Worm (Caenorhabditis elegans): Measurements from ENCODE around the gene Y32B12B.4.

Gene Y32B12B.4

DNA sequence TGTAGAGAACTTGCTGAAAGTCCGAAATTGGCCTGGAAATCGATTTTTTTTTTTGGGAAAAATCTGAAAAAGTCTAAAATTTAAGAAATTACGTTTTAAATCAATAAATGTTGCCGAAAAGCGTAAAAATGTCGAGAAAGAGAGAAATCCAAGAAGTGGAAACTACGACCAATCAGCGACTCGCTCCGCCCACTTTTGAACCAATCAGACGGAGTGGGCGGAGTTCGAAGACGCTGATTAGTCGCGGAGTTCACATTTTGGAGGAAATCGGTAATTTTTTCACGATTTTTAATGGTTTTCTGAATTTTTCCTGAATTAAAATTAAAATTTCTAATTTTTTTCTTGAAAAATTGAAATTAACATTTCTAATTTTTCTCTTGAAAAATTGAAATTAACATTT is 13.5 kb upstream of the Y32B12B.4 start:
- TF ChIP-seq elt-3 (tag; optimal IDR thresholded peaks at IDR 0.05), result no peak
- TF ChIP-seq gmeb-1 (tag; optimal IDR thresholded peaks at IDR 0.05), result no peak
- TF ChIP-seq nhr-12 (tag; optimal IDR thresholded peaks at IDR 0.05), result no peak

DNA sequence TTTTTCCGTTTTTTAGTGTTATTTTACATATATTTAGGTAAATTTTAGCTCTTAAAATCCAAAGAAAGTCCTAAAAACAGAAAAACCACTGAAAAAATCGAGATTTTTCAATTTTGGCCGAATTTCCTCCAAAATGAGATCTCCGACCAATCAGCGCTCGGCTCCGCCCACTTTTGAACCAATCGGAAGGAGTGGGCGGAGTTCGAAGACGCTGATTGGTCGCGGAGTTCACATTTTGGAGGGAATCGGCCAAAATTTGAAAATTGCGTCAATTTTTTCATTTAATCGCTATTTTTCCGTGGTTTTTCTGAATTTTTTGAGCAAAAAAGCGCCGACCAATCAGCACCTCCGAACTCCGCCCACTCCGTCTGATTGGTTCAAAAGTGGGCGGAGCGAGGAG is 12.5 kb upstream of the Y32B12B.4 start:
- TF ChIP-seq nhr-23 (tag; optimal IDR thresholded peaks at IDR 0.05) (no peak), nhr-129 (tag; optimal IDR thresholded peaks at IDR 0.05) (no peak), nhr-77 (tag; optimal IDR thresholded peaks at IDR 0.05) (no peak), elt-1 (tag; optimal IDR thresholded peaks at IDR 0.05) (no peak), nhr-21 (tag; optimal IDR thresholded peaks at IDR 0.05) (no peak), ceh-82 (tag; optimal IDR thresholded peaks at IDR 0.05) (no peak), blmp-1 (tag; optimal IDR thresholded peaks at IDR 0.05; ENCODE audit: insufficient read depth) (no peak)

DNA sequence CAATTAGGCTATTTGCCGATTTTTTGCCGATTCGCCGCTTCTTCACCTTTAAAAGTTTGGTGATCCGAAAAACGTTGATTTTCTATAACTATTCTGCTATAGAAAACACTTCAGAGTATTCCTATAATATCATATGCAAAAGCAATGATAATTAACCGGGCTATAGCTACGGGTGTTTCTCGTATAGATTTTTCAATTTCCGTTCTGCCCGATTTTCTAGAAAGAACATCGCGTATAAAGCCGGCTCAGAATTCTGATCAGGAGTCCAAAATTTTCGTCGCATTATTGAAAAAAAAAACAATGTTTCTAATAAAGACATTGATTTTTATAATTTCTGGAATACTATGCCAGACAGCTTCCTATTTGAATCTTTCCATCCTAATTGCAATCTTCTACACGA is 2.4 kb upstream of the Y32B12B.4 start, which contains the start of gene srbc-65:
Gene srbc-65, plus strand, starts transcription at position 301 of the 400 bp plus-strand sequence.
- no peak for TF ChIP-seq nhr-129 (tag; optimal IDR thresholded peaks at IDR 0.05)
- no peak for TF ChIP-seq lin-13 (GFP tag; optimal IDR thresholded peaks at IDR 0.05)
- no peak for TF ChIP-seq elt-3 (tag; optimal IDR thresholded peaks at IDR 0.05)
- no peak for TF ChIP-seq sem-4 (tag; optimal IDR thresholded peaks at IDR 0.05)
- no peak for TF ChIP-seq Y55F3AM.14 (GFP tag; optimal IDR thresholded peaks at IDR 0.05)
- no peak for TF ChIP-seq R02D3.7 (tag; optimal IDR thresholded peaks at IDR 0.05)
- TF ChIP-seq ceh-16 (tag; optimal IDR thresholded peaks at IDR 0.05), result no peak
- TF ChIP-seq ceh-82 (tag; optimal IDR thresholded peaks at IDR 0.05), result no peak

DNA sequence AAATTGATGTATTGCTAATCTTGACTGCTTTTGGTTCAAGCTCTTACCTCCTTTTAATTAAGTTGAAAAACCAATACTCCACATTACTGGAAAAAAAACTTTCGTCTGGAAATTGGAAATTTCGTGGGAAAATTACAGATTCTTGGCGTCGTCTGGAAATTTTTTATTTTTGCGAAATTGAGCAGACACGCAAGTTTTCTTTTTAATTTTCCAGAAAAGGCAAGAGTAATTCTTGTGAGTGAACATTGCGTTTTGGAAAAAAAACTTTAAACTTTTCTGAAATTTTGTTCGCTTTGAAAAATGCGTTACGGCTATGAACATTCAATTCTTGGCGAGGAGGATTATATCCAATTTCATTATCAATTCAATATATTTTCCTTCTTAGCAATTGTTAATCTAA is 12.5 kb downstream of the Y32B12B.4 start, which contains the start of gene sru-45:
Gene sru-45, plus strand, starts transcription at position 301 of the 400 bp plus-strand sequence.
- TF ChIP-seq lin-11 (tag; optimal IDR thresholded peaks at IDR 0.05), result no peak
- no peak for TF ChIP-seq nhr-12 (tag; optimal IDR thresholded peaks at IDR 0.05)
- TF ChIP-seq ceh-82 (tag; optimal IDR thresholded peaks at IDR 0.05), result no peak
- no peak for TF ChIP-seq ceh-16 (tag; optimal IDR thresholded peaks at IDR 0.05)

DNA sequence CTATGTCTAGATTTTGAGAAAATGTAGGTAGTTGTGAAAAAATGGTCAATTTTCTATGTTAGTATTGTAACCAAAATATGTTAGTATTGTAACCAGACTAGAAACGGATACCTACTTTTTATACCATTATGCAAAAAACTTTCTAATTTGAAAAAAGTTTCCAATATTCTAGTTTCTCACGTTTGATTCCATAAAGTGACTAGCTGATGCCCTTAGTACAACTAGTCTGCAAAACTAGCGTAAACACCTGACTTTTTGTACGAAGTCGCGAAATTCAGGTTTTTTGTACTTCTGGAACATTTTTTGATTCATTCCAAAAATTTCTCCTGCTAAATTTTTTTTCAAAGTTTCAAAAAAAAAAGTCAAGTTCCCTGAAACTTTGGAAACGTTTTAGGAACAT is 14.9 kb downstream of the Y32B12B.4 start:
- TF ChIP-seq mab-5 (tag; optimal IDR thresholded peaks at IDR 0.05) (no peak), C34F6.9 (tag; optimal IDR thresholded peaks at IDR 0.05) (no peak), Y55F3AM.14 (GFP tag; optimal IDR thresholded peaks at IDR 0.05) (no peak), ama-1 (optimal IDR thresholded peaks at IDR 0.05) (no peak), ztf-11 (tag; optimal IDR thresholded peaks at IDR 0.05) (no peak), nhr-77 (tag; optimal IDR thresholded peaks at IDR 0.05) (no peak), unc-55 (GFP tag; optimal IDR thresholded peaks at IDR 0.05) (no peak), blmp-1 (tag; optimal IDR thresholded peaks at IDR 0.05; ENCODE audit: insufficient read depth) (no peak), peb-1 (tag; optimal IDR thresholded peaks at IDR 0.05) (no peak), snpc-4 (tag; optimal IDR thresholded peaks at IDR 0.05) (no peak), ceh-82 (tag; optimal IDR thresholded peaks at IDR 0.05) (no peak), unc-62 (GFP tag; optimal IDR thresholded peaks at IDR 0.05) (no peak), ztf-1 (GFP tag; conservative IDR thresholded peaks at IDR 0.05) (no peak), gmeb-1 (tag; optimal IDR thresholded peaks at IDR 0.05) (no peak), sma-9 (GFP tag; optimal IDR thresholded peaks at IDR 0.05) (no peak), sma-9 (tag; optimal IDR thresholded peaks at IDR 0.05) (no peak)

DNA sequence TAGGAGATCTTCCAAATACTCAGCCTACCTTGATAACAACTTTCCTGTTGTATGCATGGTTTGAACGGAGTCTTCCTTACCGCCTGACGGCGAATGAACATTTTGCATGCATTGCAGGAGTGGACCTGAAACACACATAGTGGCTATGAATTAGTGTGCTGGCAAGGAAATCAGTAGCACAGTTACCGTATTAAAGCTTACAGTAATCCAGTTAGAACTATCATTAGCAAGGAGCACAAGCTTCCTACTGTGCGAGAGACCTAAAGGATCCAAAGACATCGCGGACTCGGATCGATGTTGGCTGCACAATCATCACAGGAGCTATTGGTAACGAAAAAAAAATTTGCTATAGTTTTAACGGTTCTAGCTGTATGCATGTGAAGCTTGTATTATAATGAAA is 17.6 kb downstream of the Y32B12B.4 start, which contains the start of gene nhr-233:
Gene nhr-233, minus strand, starts transcription at position 101 of the 400 bp plus-strand sequence.
- no peak for TF ChIP-seq elt-1 (tag; optimal IDR thresholded peaks at IDR 0.05)
- no peak for TF ChIP-seq nhr-10 (tag; optimal IDR thresholded peaks at IDR 0.05)
- no peak for TF ChIP-seq ceh-16 (tag; optimal IDR thresholded peaks at IDR 0.05)
- TF ChIP-seq Y55F3AM.14 (GFP tag; optimal IDR thresholded peaks at IDR 0.05), result no peak
- TF ChIP-seq mbf-1 (tag; optimal IDR thresholded peaks at IDR 0.05), result no peak

DNA sequence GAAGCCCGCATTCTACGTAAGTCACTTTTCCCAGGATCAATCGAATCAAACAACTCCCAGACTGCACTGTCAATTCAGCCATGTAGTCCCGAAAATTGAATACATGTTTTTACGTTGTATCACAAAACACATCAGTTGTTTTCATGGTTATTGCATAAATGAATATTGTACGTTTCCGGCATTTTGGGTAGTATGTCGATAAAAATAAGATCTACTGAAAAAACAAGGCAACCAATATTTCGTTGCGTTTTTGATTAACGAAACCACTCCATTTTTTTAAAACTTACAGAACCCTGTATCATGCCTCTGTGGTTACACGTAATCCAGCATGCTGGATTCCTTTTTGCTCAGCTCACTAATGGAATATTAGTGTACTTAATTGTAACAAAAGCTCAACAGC is 20.0 kb downstream of the Y32B12B.4 start, which contains the start of gene str-149:
Gene str-149, plus strand, starts transcription at position 301 of the 400 bp plus-strand sequence.
- TF ChIP-seq crh-2 (tag; optimal IDR thresholded peaks at IDR 0.05), result no peak
- no peak for TF ChIP-seq ceh-16 (tag; optimal IDR thresholded peaks at IDR 0.05)
- TF ChIP-seq fos-1 (tag; optimal IDR thresholded peaks at IDR 0.05), result no peak
